Worm (Caenorhabditis elegans) whole organism, L1 larva: ENCODE data around the gene grl-3.

Experiments used
- ceh-82 ChIP-seq, 3 experiments: fragments of 150-350 bp in 1 of 3; sonication (generic microtip) in 2 of 3; optimal IDR thresholded peaks; 2 replicates each; lab custom pipeline; 2014 to 2017; ENCODE audit warnings: missing biosample characterization in 3 of 3, missing genetic modification characterization in 3 of 3
- elt-2 ChIP-seq: sonication (generic microtip); optimal IDR thresholded peaks from 2 replicates; lab custom pipeline; 2016; ENCODE audit warnings: missing genetic modification characterization, mild to moderate bottlenecking, inconsistent platforms, missing compliant biosample characterization, missing genetic modification reagents
- lin-35 ChIP-seq, 2 experiments: fragments of 150-350 bp; optimal IDR thresholded peaks; 2 replicates each; lab custom pipeline; 2014; ENCODE audit warnings: missing biosample characterization in 2 of 2, missing genetic modification characterization in 2 of 2, missing genetic modification reagents in 2 of 2

DNA sequence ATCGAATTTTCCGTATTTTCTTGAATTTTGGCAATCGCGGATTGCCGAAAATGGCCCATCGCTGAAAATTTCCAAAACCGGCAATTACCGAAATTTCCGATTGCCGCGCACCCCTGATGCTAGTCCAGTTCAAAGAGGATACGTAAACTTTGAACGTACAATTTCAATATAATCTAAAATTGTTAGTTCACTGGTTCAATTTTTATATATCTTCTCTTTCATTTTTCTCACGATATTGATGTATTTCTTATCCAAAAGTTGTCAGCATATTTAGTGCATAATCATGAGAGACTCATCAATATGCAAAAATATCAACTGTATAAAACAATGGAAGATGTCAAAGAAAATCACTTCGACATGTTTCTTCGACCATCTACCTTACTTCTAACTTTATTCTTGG is 12.7 kb upstream of the grl-3 start, which contains the start of gene nas-17:
- TF ChIP-seq lin-35 (GFP tag; optimal IDR thresholded peaks at IDR 0.05; lab: Kevin White, UChicago) (no peak), ceh-82 (tag; optimal IDR thresholded peaks at IDR 0.05; lab: Kevin White, UChicago) (no peak), elt-2 (tag; lab: Kevin White, UChicago) (no peak)
